Worm (Caenorhabditis elegans) whole organism, L3 larva: ENCODE measurements around the gene Y66D12A.21.
A peak's percentile ranks its signal among the peaks of the same experiment; 100 is the strongest.

Experiments used
- R02D3.7 ChIP-seq: fragments of 150-350 bp; optimal IDR thresholded peaks from 2 replicates; lab custom pipeline; 2014; ENCODE audit warnings: missing biosample characterization, missing genetic modification characterization
- aly-2 ChIP-seq: fragments of 150-350 bp; optimal IDR thresholded peaks from 2 replicates; lab custom pipeline; 2014; ENCODE audit warnings: missing biosample characterization, missing genetic modification characterization
- ama-1 ChIP-seq: fragments of 150-350 bp; optimal IDR thresholded peaks from 2 replicates; lab custom pipeline; 2018
- ceh-16 ChIP-seq: sonication (generic microtip); optimal IDR thresholded peaks from 2 replicates; lab custom pipeline; 2017; ENCODE audit warnings: missing biosample characterization, missing genetic modification characterization
- ceh-28 ChIP-seq: fragments of 150-350 bp; optimal IDR thresholded peaks from 2 replicates; lab custom pipeline; 2014; ENCODE audit warnings: missing biosample characterization, missing genetic modification reagents, missing genetic modification characterization
- ceh-82 ChIP-seq: fragments of 150-350 bp; optimal IDR thresholded peaks from 2 replicates; lab custom pipeline; 2014; ENCODE audit warnings: missing biosample characterization, missing genetic modification characterization
- ceh-9 ChIP-seq: sonication (generic microtip); optimal IDR thresholded peaks from 2 replicates; lab custom pipeline; 2018; ENCODE audit warnings: missing biosample characterization, missing genetic modification characterization
- daf-12 ChIP-seq: fragments of 150-350 bp; optimal IDR thresholded peaks from 2 replicates; lab custom pipeline; 2014; ENCODE audit warnings: missing biosample characterization, missing genetic modification reagents, missing genetic modification characterization
- egl-27 ChIP-seq: sonication (generic microtip); optimal IDR thresholded peaks from 4 replicates; lab custom pipeline; 2017; ENCODE audit warnings: missing biosample characterization, missing genetic modification reagents, missing genetic modification characterization
- elt-1 ChIP-seq: fragments of 150-350 bp; optimal IDR thresholded peaks from 2 replicates; lab custom pipeline; 2014; ENCODE audit warnings: missing biosample characterization, missing genetic modification characterization
- elt-2 ChIP-seq: sonication (generic microtip); optimal IDR thresholded peaks from 2 replicates; lab custom pipeline; 2016; ENCODE audit warnings: missing genetic modification reagents, mild to moderate bottlenecking, missing genetic modification characterization, missing compliant biosample characterization
- elt-3 ChIP-seq, 3 experiments: fragments of 150-350 bp in 1 of 3; sonication (generic microtip) in 2 of 3; optimal IDR thresholded peaks; 2 replicates in 2 of 3; 4 replicates in 1 of 3; lab custom pipeline; 2014 to 2017; ENCODE audit warnings: missing biosample characterization in 3 of 3, missing genetic modification characterization in 3 of 3
- eor-1 ChIP-seq, 2 experiments: fragments of 150-350 bp; optimal IDR thresholded peaks; 2 replicates each; lab custom pipeline; 2014 to 2018; ENCODE audit warnings: missing biosample characterization in 2 of 2, missing genetic modification characterization in 2 of 2
- fkh-2 ChIP-seq: fragments of 150-350 bp; optimal IDR thresholded peaks from 2 replicates; lab custom pipeline; 2014; ENCODE audit warnings: missing biosample characterization, missing genetic modification reagents, missing genetic modification characterization
- fos-1 ChIP-seq: fragments of 150-350 bp; optimal IDR thresholded peaks from 2 replicates; lab custom pipeline; 2014; ENCODE audit warnings: missing biosample characterization, missing genetic modification characterization
- hmg-11 ChIP-seq: sonication (generic microtip); optimal IDR thresholded peaks from 2 replicates; lab custom pipeline; 2016; ENCODE audit warnings: missing genetic modification characterization, missing compliant biosample characterization
- jun-1 ChIP-seq: fragments of 150-350 bp; optimal IDR thresholded peaks from 2 replicates; lab custom pipeline; 2014; ENCODE audit warnings: missing biosample characterization, missing genetic modification reagents, missing genetic modification characterization
- lin-15B ChIP-seq: fragments of 150-350 bp; optimal IDR thresholded peaks from 2 replicates; lab custom pipeline; 2014; ENCODE audit warnings: missing biosample characterization, missing genetic modification characterization
- lin-39 ChIP-seq: fragments of 150-350 bp; optimal IDR thresholded peaks from 2 replicates; lab custom pipeline; 2018; ENCODE audit warnings: missing biosample characterization, missing genetic modification reagents, missing genetic modification characterization
- mdl-1 ChIP-seq: fragments of 150-350 bp; optimal IDR thresholded peaks from 2 replicates; lab custom pipeline; 2014; ENCODE audit warnings: missing biosample characterization, missing genetic modification characterization
- mml-1 ChIP-seq: fragments of 150-350 bp; sonication (generic microtip); optimal IDR thresholded peaks from 3 replicates; lab custom pipeline; 2014; ENCODE audit warnings: missing biosample characterization, missing genetic modification characterization
- nfya-1 ChIP-seq: sonication (generic microtip); optimal IDR thresholded peaks from 2 replicates; lab custom pipeline; 2017; ENCODE audit warnings: missing genetic modification characterization, mild to moderate bottlenecking, missing compliant biosample characterization, antibody characterized with exemption, moderate library complexity; ENCODE audit not compliant: insufficient read depth
- nhr-11 ChIP-seq: fragments of 150-350 bp; optimal IDR thresholded peaks from 2 replicates; lab custom pipeline; 2014; ENCODE audit warnings: missing biosample characterization, missing genetic modification characterization
- nhr-12 ChIP-seq: fragments of 150-350 bp; optimal IDR thresholded peaks from 2 replicates; lab custom pipeline; 2014; ENCODE audit warnings: missing biosample characterization, missing genetic modification characterization
- nhr-23 ChIP-seq: fragments of 150-350 bp; optimal IDR thresholded peaks from 2 replicates; lab custom pipeline; 2014; ENCODE audit warnings: missing biosample characterization, missing genetic modification reagents, missing genetic modification characterization
- nhr-237 ChIP-seq: fragments of 150-350 bp; optimal IDR thresholded peaks from 2 replicates; lab custom pipeline; 2014; ENCODE audit warnings: missing biosample characterization, missing genetic modification characterization
- nhr-25 ChIP-seq: sonication (generic microtip); optimal IDR thresholded peaks from 2 replicates; lab custom pipeline; 2017; ENCODE audit warnings: missing biosample characterization, missing genetic modification characterization
- nhr-43 ChIP-seq: sonication (generic microtip); optimal IDR thresholded peaks from 2 replicates; lab custom pipeline; 2016; ENCODE audit warnings: mild to moderate bottlenecking, missing genetic modification characterization, missing compliant biosample characterization; ENCODE audit not compliant: poor library complexity, severe bottlenecking
- nhr-67 ChIP-seq: fragments of 150-350 bp; optimal IDR thresholded peaks from 2 replicates; lab custom pipeline; 2014; ENCODE audit warnings: missing biosample characterization, missing genetic modification characterization
- nhr-76 ChIP-seq: fragments of 150-350 bp; sonication (generic microtip); optimal IDR thresholded peaks from 5 replicates; lab custom pipeline; 2014; ENCODE audit warnings: missing biosample characterization, missing genetic modification characterization
- nhr-77 ChIP-seq: fragments of 150-350 bp; optimal IDR thresholded peaks from 2 replicates; lab custom pipeline; 2014; ENCODE audit warnings: missing biosample characterization, missing genetic modification characterization
- pha-4 ChIP-seq: fragments of 150-350 bp; optimal IDR thresholded peaks from 2 replicates; lab custom pipeline; 2014; ENCODE audit warnings: missing biosample characterization, missing genetic modification reagents, missing genetic modification characterization
- pqm-1 ChIP-seq: fragments of 150-350 bp; optimal IDR thresholded peaks from 2 replicates; lab custom pipeline; 2017; ENCODE audit warnings: missing biosample characterization, missing genetic modification characterization, inconsistent platforms
- skn-1 ChIP-seq: fragments of 150-350 bp; optimal IDR thresholded peaks from 2 replicates; lab custom pipeline; 2014; ENCODE audit warnings: missing biosample characterization, missing genetic modification characterization
- snpc-4 ChIP-seq: fragments of 150-350 bp; optimal IDR thresholded peaks from 2 replicates; lab custom pipeline; 2014; ENCODE audit warnings: missing biosample characterization, missing genetic modification characterization
- tbx-2 ChIP-seq: sonication (generic microtip); optimal IDR thresholded peaks from 2 replicates; lab custom pipeline; 2016; ENCODE audit warnings: mild to moderate bottlenecking, missing genetic modification characterization, missing compliant biosample characterization
- unc-39 ChIP-seq: sonication (generic microtip); optimal IDR thresholded peaks from 4 replicates; lab custom pipeline; 2017; ENCODE audit warnings: missing biosample characterization, missing genetic modification characterization
- ztf-4 ChIP-seq: fragments of 150-350 bp; optimal IDR thresholded peaks from 2 replicates; lab custom pipeline; 2014; ENCODE audit warnings: missing biosample characterization, missing genetic modification characterization

Gene Y66D12A.21

ce11 chrIII:11505213-11505612 is at the start of gene Y66D12A.21, which contains the start of gene spe-6:
Y66D12A.21 (minus strand) TSS chrIII:11505302.
spe-6 (plus strand) TSS chrIII:11505488.
- TF ChIP-seq elt-3 (tag; optimal IDR thresholded peaks at IDR 0.05; lab: Kevin White, UChicago) (no peak), nfya-1 (tag; lab: Kevin White, UChicago) (peak; percentile 54), pha-4 (tag; lab: Kevin White, UChicago) (peak; percentile 45), lin-15B (peak; percentile 59)

- TF ChIP-seq nfya-1 (tag; lab: Kevin White, UChicago) (peak; percentile 20), ceh-82 (tag; lab: Kevin White, UChicago) (no peak), egl-27 (no peak), snpc-4 (no peak), elt-3 (tag; optimal IDR thresholded peaks at IDR 0.05; lab: Kevin White, UChicago) (no peak), lin-15B (no peak), fos-1 (no peak), mdl-1 (tag; lab: Kevin White, UChicago) (no peak), eor-1 (tag; optimal IDR thresholded peaks at IDR 0.05; lab: Kevin White, UChicago) (no peak), nhr-77 (tag; lab: Kevin White, UChicago) (no peak), ama-1 (lab: Kevin White, UChicago) (no peak), elt-1 (tag; lab: Kevin White, UChicago) (no peak), daf-12 (no peak), elt-2 (tag; lab: Kevin White, UChicago) (peak; percentile 1), pha-4 (tag; lab: Kevin White, UChicago) (no peak), nhr-12 (tag; lab: Kevin White, UChicago) (no peak), ceh-9 (tag; lab: Kevin White, UChicago) (no peak), nhr-25 (tag; lab: Kevin White, UChicago) (peak; percentile 71), lin-39 (tag; lab: Kevin White, UChicago) (no peak), ztf-4 (tag; lab: Kevin White, UChicago) (no peak), nhr-23 (no peak), mml-1 (no peak)
Measured at ce11 chrIII:11554701-11555111, 49.6 kb upstream of the Y66D12A.21 start.

- TF ChIP-seq pha-4 (tag; lab: Kevin White, UChicago) (no peak), hmg-11 (tag; lab: Kevin White, UChicago) (no peak), jun-1 (tag; lab: Kevin White, UChicago) (no peak), nhr-11 (no peak), unc-39 (no peak), elt-2 (tag; lab: Kevin White, UChicago) (peak; percentile 23), ztf-4 (tag; lab: Kevin White, UChicago) (no peak)
Measured at ce11 chrIII:11548070-11548469, 43.0 kb upstream of the Y66D12A.21 start, which contains the start of gene Y66D12A.13. Y66D12A.13 (plus strand) TSS chrIII:11548370.

ce11 chrIII:11544947-11545346 is 39.8 kb upstream of the Y66D12A.21 start:
- TF ChIP-seq nhr-237 (tag; lab: Kevin White, UChicago) (no peak), tbx-2 (tag; lab: Kevin White, UChicago) (no peak), nhr-67 (no peak), nhr-43 (tag; lab: Kevin White, UChicago) (no peak), unc-39 (no peak), ceh-28 (tag; lab: Kevin White, UChicago) (no peak), ztf-4 (tag; lab: Kevin White, UChicago) (no peak), fkh-2 (tag; lab: Kevin White, UChicago) (no peak), pqm-1 (tag; lab: Kevin White, UChicago) (no peak), elt-2 (tag; lab: Kevin White, UChicago) (no peak), elt-3 (tag; optimal IDR thresholded peaks at IDR 0.05; lab: Kevin White, UChicago) (no peak), snpc-4 (no peak), elt-1 (tag; lab: Kevin White, UChicago) (no peak), nhr-12 (tag; lab: Kevin White, UChicago) (no peak), R02D3.7 (tag; lab: Kevin White, UChicago) (no peak), ceh-16 (no peak), nfya-1 (tag; lab: Kevin White, UChicago) (no peak)

ce11 chrIII:11535453-11535852 is 30.4 kb upstream of the Y66D12A.21 start:
- TF ChIP-seq elt-2 (tag; lab: Kevin White, UChicago): no peak
- TF ChIP-seq ceh-9 (tag; lab: Kevin White, UChicago): no peak
- no peak for TF ChIP-seq jun-1 (tag; lab: Kevin White, UChicago)
- TF ChIP-seq nhr-77 (tag; lab: Kevin White, UChicago): no peak
- no peak for TF ChIP-seq mdl-1 (tag; lab: Kevin White, UChicago)
- TF ChIP-seq egl-27: no peak
- no peak for TF ChIP-seq skn-1
- no peak for TF ChIP-seq nhr-25 (tag; lab: Kevin White, UChicago)
- TF ChIP-seq aly-2: no peak
- TF ChIP-seq R02D3.7 (tag; lab: Kevin White, UChicago): no peak
- no peak for TF ChIP-seq fos-1
- no peak for TF ChIP-seq pqm-1 (tag; lab: Kevin White, UChicago)
- no peak for TF ChIP-seq nhr-76 (tag; lab: Kevin White, UChicago)
- no peak for TF ChIP-seq nhr-23
